Fruit fly (Drosophila melanogaster) whole organism, embryonic: ENCODE data around the gene Kr-h1.

ENCODE experiments used
- Adf1 ChIP-seq: fragments of 200-800 bp; sonication (Bioruptor generic); IDR thresholded peaks from 2 replicates; pipeline ENCODE4 v1.3.6; 2022; ENCODE audit warnings: missing biosample characterization, missing genetic modification characterization
- Asciz ChIP-seq: fragments of 200-800 bp; sonication (Bioruptor generic); optimal IDR thresholded peaks from 2 replicates; lab custom pipeline; 2017; ENCODE audit warnings: missing biosample characterization, mild to moderate bottlenecking, missing genetic modification characterization, missing genetic modification reagents
- Atf-2 ChIP-seq: fragments of 200-800 bp; sonication (Bioruptor generic); optimal IDR thresholded peaks from 2 replicates; lab custom pipeline; 2016; ENCODE audit warnings: missing biosample characterization, missing genetic modification characterization
- BtbVII ChIP-seq: fragments of 200-800 bp; sonication (Bioruptor generic); optimal IDR thresholded peaks from 3 replicates; lab custom pipeline; 2017; ENCODE audit warnings: missing biosample characterization, mild to moderate bottlenecking, missing genetic modification characterization
- CG10209 ChIP-seq: fragments of 200-800 bp; sonication (Bioruptor generic); optimal IDR thresholded peaks from 3 replicates; lab custom pipeline; 2017; ENCODE audit warnings: missing biosample characterization, mild to moderate bottlenecking, missing genetic modification characterization, missing genetic modification reagents
- CG17612 ChIP-seq: fragments of 200-800 bp; sonication (Bioruptor generic); IDR thresholded peaks from 2 replicates; pipeline ENCODE4 v1.3.6; 2022; ENCODE audit warnings: missing biosample characterization, missing genetic modification characterization
- CG17912 ChIP-seq: fragments of 200-800 bp; sonication (Bioruptor generic); optimal IDR thresholded peaks from 2 replicates; lab custom pipeline; 2018; ENCODE audit warnings: missing biosample characterization, mild to moderate bottlenecking, missing genetic modification characterization
- CG18011 ChIP-seq: fragments of 200-800 bp; sonication (Bioruptor generic); optimal IDR thresholded peaks from 2 replicates; lab custom pipeline; 2017; ENCODE audit warnings: missing biosample characterization, missing genetic modification characterization, mild to moderate bottlenecking, moderate library complexity, missing genotype
- CG30431 ChIP-seq: fragments of 200-800 bp; sonication (Bioruptor generic); optimal IDR thresholded peaks from 2 replicates; lab custom pipeline; 2017; ENCODE audit warnings: missing biosample characterization, missing genetic modification characterization
- CG34224 ChIP-seq: fragments of 200-800 bp; sonication (Bioruptor generic); IDR thresholded peaks from 3 replicates; pipeline ENCODE4 v1.3.6; 2022; ENCODE audit warnings: missing biosample characterization, missing genetic modification characterization; ENCODE audit not compliant: partially characterized antibody
- CG6272 ChIP-seq: fragments of 200-800 bp; sonication (Bioruptor generic); IDR thresholded peaks from 2 replicates; pipeline ENCODE4 v1.3.6; 2022; ENCODE audit warnings: missing biosample characterization, missing genetic modification characterization
- CG6683 ChIP-seq: fragments of 200-800 bp; sonication (Bioruptor generic); optimal IDR thresholded peaks from 2 replicates; lab custom pipeline; 2017; ENCODE audit warnings: missing biosample characterization, mild to moderate bottlenecking, missing genetic modification characterization, missing genetic modification reagents
- CG7839 ChIP-seq: fragments of 200-800 bp; sonication (Bioruptor generic); optimal IDR thresholded peaks from 3 replicates; lab custom pipeline; 2018; ENCODE audit warnings: missing biosample characterization, mild to moderate bottlenecking, missing genetic modification characterization, moderate library complexity
- CG8089 ChIP-seq: fragments of 200-800 bp; sonication (Bioruptor generic); optimal IDR thresholded peaks from 3 replicates; lab custom pipeline; 2016; ENCODE audit warnings: missing biosample characterization, missing genetic modification characterization
- CG9727 ChIP-seq: fragments of 200-800 bp; sonication (Bioruptor generic); optimal IDR thresholded peaks from 3 replicates; lab custom pipeline; 2017; ENCODE audit warnings: missing biosample characterization, mild to moderate bottlenecking, missing genetic modification characterization
- D ChIP-seq, 2 experiments: fragments of 200-800 bp in 1 of 2; fragments of >200 bp in 1 of 2; sonication (Bioruptor generic) in 1 of 2; optimal IDR thresholded peaks; 2 replicates in 1 of 2; 3 replicates in 1 of 2; lab custom pipeline; 2017; ENCODE audit warnings: mild to moderate bottlenecking in 1 of 2, missing biosample characterization in 1 of 2, missing genetic modification characterization in 1 of 2, missing genetic modification reagents in 1 of 2
- D19A ChIP-seq: fragments of 200-800 bp; optimal IDR thresholded peaks from 3 replicates; lab custom pipeline; 2019; ENCODE audit warnings: missing biosample characterization, mild to moderate bottlenecking, missing genetic modification characterization, moderate library complexity
- Dek ChIP-seq: fragments of 200-800 bp; sonication (Bioruptor generic); optimal IDR thresholded peaks from 3 replicates; lab custom pipeline; 2019; ENCODE audit warnings: missing biosample characterization, mild to moderate bottlenecking, missing genetic modification characterization, moderate library complexity
- Dip2 ChIP-seq: fragments of 200-800 bp; sonication (Bioruptor generic); IDR thresholded peaks from 2 replicates; pipeline ENCODE4 v1.3.6; 2022; ENCODE audit warnings: missing biosample characterization, missing genetic modification characterization
- E2f1 ChIP-seq: fragments of 200-800 bp; sonication (Bioruptor generic); IDR thresholded peaks from 2 replicates; pipeline ENCODE4 v1.3.6; 2022; ENCODE audit warnings: missing biosample characterization, missing genetic modification characterization
- Gug ChIP-seq: fragments of 200-800 bp; sonication (Bioruptor generic); IDR thresholded peaks from 4 replicates; pipeline ENCODE4 v1.3.6; 2022; ENCODE audit warnings: missing biosample characterization, missing genetic modification characterization
- Hmx ChIP-seq: fragments of 200-800 bp; sonication (Bioruptor generic); optimal IDR thresholded peaks from 2 replicates; lab custom pipeline; 2016; ENCODE audit warnings: missing biosample characterization, missing genetic modification characterization
- Hr39 ChIP-seq: fragments of >200 bp; optimal IDR thresholded peaks from 2 replicates; lab custom pipeline; 2017
- MTF-1 ChIP-seq: fragments of 200-800 bp; sonication (Bioruptor generic); optimal IDR thresholded peaks from 2 replicates; lab custom pipeline; 2018; ENCODE audit warnings: missing biosample characterization, mild to moderate bottlenecking, missing genetic modification characterization, borderline replicate concordance
- NC2β ChIP-seq: fragments of 200-800 bp; sonication (Bioruptor generic); optimal IDR thresholded peaks from 2 replicates; lab custom pipeline; 2016; ENCODE audit warnings: missing biosample characterization, missing genetic modification characterization
- PHDP ChIP-seq: fragments of 200-800 bp; sonication (Bioruptor generic); optimal IDR thresholded peaks from 3 replicates; lab custom pipeline; 2018; ENCODE audit warnings: missing biosample characterization, mild to moderate bottlenecking, missing genetic modification characterization, moderate library complexity
- Six4 ChIP-seq: fragments of 200-800 bp; sonication (Bioruptor generic); optimal IDR thresholded peaks from 2 replicates; lab custom pipeline; 2016; ENCODE audit warnings: missing biosample characterization, missing genetic modification characterization
- YL-1 ChIP-seq: fragments of 200-800 bp; sonication (Bioruptor generic); optimal IDR thresholded peaks from 3 replicates; lab custom pipeline; 2017; ENCODE audit warnings: missing biosample characterization, mild to moderate bottlenecking, missing genetic modification characterization
- abd-A ChIP-seq: fragments of 200-800 bp; sonication (Bioruptor generic); optimal IDR thresholded peaks from 3 replicates; lab custom pipeline; 2019; ENCODE audit warnings: missing biosample characterization, mild to moderate bottlenecking, missing genetic modification characterization, moderate library complexity
- aop ChIP-seq: fragments of 200-800 bp; sonication (Bioruptor generic); IDR thresholded peaks from 2 replicates; pipeline ENCODE4 v1.3.6; 2022; ENCODE audit warnings: missing biosample characterization, missing genetic modification characterization
- ap ChIP-seq: fragments of 200-800 bp; sonication (Bioruptor generic); IDR thresholded peaks from 2 replicates; pipeline ENCODE4 v1.3.6; 2022; ENCODE audit warnings: missing biosample characterization, missing genetic modification characterization
- bab2 ChIP-seq: fragments of 200-800 bp; sonication (Bioruptor generic); optimal IDR thresholded peaks from 2 replicates; lab custom pipeline; 2016; ENCODE audit warnings: missing biosample characterization, missing genetic modification characterization
- cad ChIP-seq: fragments of >200 bp; optimal IDR thresholded peaks from 2 replicates; lab custom pipeline; 2017; ENCODE audit warnings: missing biosample characterization, missing genetic modification characterization
- cg ChIP-seq: fragments of 200-800 bp; sonication (Bioruptor generic); optimal IDR thresholded peaks from 3 replicates; lab custom pipeline; 2019; ENCODE audit warnings: missing biosample characterization, mild to moderate bottlenecking, missing genetic modification characterization, moderate library complexity
- chn ChIP-seq: fragments of 200-800 bp; sonication (Bioruptor generic); optimal IDR thresholded peaks from 2 replicates; lab custom pipeline; 2016; ENCODE audit warnings: missing biosample characterization, missing genetic modification characterization
- ewg ChIP-seq: fragments of 200-800 bp; sonication (Bioruptor generic); optimal IDR thresholded peaks from 3 replicates; lab custom pipeline; 2017; ENCODE audit warnings: mild to moderate bottlenecking, missing biosample characterization, missing genetic modification reagents, missing genetic modification characterization
- hth ChIP-seq: fragments of >200 bp; optimal IDR thresholded peaks from 2 replicates; lab custom pipeline; 2017; ENCODE audit warnings: inconsistent platforms
- lmd ChIP-seq: fragments of 200-800 bp; sonication (Bioruptor generic); IDR thresholded peaks from 2 replicates; pipeline ENCODE4 v1.3.6; 2022; ENCODE audit warnings: missing biosample characterization, missing genetic modification characterization
- onecut ChIP-seq: fragments of 200-800 bp; sonication (Bioruptor generic); IDR thresholded peaks from 2 replicates; pipeline ENCODE4 v1.3.6; 2022; ENCODE audit warnings: missing biosample characterization, missing genetic modification characterization
- pb ChIP-seq: fragments of 200-800 bp; sonication (Bioruptor generic); optimal IDR thresholded peaks from 3 replicates; lab custom pipeline; 2016; ENCODE audit warnings: missing biosample characterization, missing genetic modification characterization
- repo ChIP-seq: fragments of 200-800 bp; sonication (Bioruptor generic); optimal IDR thresholded peaks from 2 replicates; lab custom pipeline; 2016; ENCODE audit warnings: missing biosample characterization, missing genetic modification characterization
- stwl ChIP-seq: fragments of 200-800 bp; sonication (Bioruptor generic); optimal IDR thresholded peaks from 3 replicates; lab custom pipeline; 2018; ENCODE audit warnings: missing biosample characterization, mild to moderate bottlenecking, missing genetic modification characterization, moderate library complexity
- trem ChIP-seq: fragments of 200-800 bp; optimal IDR thresholded peaks from 3 replicates; lab custom pipeline; 2019; ENCODE audit warnings: missing biosample characterization, mild to moderate bottlenecking, missing genetic modification characterization, moderate library complexity
- tx ChIP-seq: fragments of 200-800 bp; sonication (Bioruptor generic); optimal IDR thresholded peaks from 2 replicates; lab custom pipeline; 2016; ENCODE audit warnings: missing biosample characterization, missing genetic modification characterization
- vfl ChIP-seq: fragments of 200-800 bp; sonication (Bioruptor generic); optimal IDR thresholded peaks from 2 replicates; lab custom pipeline; 2016; ENCODE audit warnings: missing biosample characterization, missing genetic modification characterization
- wdn ChIP-seq: fragments of 200-800 bp; sonication (Bioruptor generic); IDR thresholded peaks from 2 replicates; pipeline ENCODE4 v1.3.6; 2022; ENCODE audit warnings: missing biosample characterization, missing genetic modification characterization
- wek ChIP-seq: fragments of 200-800 bp; sonication (Bioruptor generic); optimal IDR thresholded peaks from 3 replicates; lab custom pipeline; 2018; ENCODE audit warnings: missing biosample characterization, mild to moderate bottlenecking, missing genetic modification characterization, moderate library complexity

The Kr-h1 gene

DNA sequence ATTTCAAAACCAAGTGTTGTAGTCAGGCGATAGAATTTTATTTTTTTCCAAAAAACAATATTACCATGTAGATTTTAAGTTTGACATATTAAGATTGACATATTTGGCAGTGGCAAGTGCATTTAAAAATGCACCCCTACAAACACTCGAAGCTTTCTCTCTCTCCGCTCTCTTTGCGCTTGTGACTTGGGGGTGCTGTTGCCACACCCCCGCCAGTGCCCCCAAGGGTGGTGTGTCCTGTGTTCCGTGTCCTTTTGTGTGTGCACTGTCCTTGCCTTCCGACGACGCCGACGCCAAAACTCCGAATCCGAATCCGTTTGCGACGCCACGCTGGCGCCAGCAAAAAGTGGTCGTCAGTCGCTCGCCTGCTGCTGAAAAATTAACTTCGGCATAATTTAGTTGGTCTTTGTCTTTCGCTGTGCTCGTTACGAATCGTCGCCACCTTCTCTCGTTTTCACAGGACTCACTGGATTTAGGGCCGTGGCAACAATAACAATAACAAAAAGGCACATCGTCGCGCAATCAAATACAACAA, 27.0 kb downstream of the Kr-h1 start (continued):
- peak; percentile 79 for TF ChIP-seq ewg (GFP tag; lab: Kevin White, UChicago)
- TF ChIP-seq, all 482 proteins: peak for 16

DNA sequence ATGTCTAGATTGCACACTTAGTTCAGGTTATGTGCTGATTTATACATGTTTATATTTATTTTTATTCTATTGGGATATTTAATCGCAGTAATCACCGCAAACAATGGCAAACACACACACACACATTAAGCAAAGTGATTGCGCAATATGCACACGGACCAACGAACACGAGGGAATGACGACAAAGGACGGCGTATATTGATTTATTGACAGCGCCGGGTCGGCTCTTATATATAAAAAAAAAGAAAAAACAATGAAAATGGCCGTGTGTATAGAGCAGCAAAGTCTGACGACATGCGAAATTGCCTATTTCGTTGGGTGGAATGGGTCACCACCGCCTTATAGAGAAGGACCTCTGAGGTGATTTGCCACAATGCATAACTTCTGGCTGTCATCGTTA, 28.4 kb downstream of the Kr-h1 start:
- TF ChIP-seq CG7839, result no peak
- TF ChIP-seq abd-A, result peak; percentile 33
- TF ChIP-seq CG10209 (GFP tag; lab: Kevin White, UChicago), result no peak
- TF ChIP-seq NC2β (GFP tag; lab: Kevin White, UChicago), result no peak
- TF ChIP-seq wek, result no peak
- TF ChIP-seq Gug (GFP tag; lab: Robert Waterston, UW), result no peak
- peak; percentile 89 for TF ChIP-seq onecut
- TF ChIP-seq CG6683 (GFP tag; lab: Kevin White, UChicago), result no peak
- TF ChIP-seq CG9727 (GFP tag; lab: Kevin White, UChicago), result no peak
- TF ChIP-seq MTF-1, result no peak
- no peak for TF ChIP-seq YL-1 (GFP tag; lab: Kevin White, UChicago)
- TF ChIP-seq CG8089, result no peak
- no peak for TF ChIP-seq D (optimal IDR thresholded peaks at IDR 0.05; lab: Kevin White, UChicago)
- TF ChIP-seq D (GFP tag; optimal IDR thresholded peaks at IDR 0.05; lab: Kevin White, UChicago), result no peak
- TF ChIP-seq Adf1 (GFP tag; lab: Robert Waterston, UW), result no peak
- no peak for TF ChIP-seq hth (lab: Kevin White, UChicago)

DNA sequence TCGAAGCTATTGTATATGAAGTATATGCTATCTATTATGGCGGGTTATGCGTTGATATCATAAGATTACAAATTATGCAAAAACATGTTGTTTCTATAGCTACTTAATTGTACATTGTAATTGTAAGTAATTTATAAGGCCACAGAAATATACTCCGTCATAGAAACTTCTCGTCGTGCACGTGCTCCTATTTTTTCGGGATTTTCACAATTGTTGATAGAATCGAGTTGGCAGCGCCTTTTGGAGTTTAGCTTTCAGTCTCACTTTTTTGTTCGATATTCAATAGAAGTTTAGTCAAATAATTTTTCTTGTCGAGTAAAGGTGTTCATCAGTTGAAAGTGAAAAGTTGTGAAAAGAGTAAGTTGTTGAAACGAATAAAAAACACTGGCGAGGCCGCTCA, 35.8 kb downstream of the Kr-h1 start, which contains the start of gene CG31642:
CG31642 (plus strand) TSS at position 301 of the 400 bp plus-strand sequence.
- TF ChIP-seq wdn (GFP tag; lab: Robert Waterston, UW) (no peak), PHDP (tag; lab: Kevin White, UChicago) (no peak), stwl (peak; percentile 23), trem (tag; lab: Kevin White, UChicago) (peak; percentile 31)
- TF ChIP-seq, all 482 proteins: peak for 2

DNA sequence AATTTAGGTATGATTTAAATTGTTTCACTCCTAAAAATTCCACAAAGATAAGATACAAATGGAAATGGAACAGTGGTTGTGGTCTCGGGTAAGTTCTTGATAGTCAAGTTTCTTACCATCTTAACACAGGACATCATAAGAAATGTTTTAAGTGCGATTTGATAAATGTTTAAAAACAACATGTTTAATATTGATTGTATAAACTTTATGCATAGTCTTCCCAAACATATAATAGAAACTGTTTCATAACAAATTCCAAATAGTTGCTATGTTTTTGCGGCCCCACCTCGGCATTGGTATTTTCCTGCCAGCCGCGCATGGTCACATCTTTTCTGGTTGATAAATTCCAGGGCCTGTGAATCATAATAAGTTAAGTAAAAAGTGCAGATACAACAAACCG, 42.4 kb downstream of the Kr-h1 start, which contains the start of gene Arpc4:
Arpc4 (plus strand) TSS at position 318 of the 400 bp plus-strand sequence.
- peak; percentile 49; the same call in 1 of the 2 replicates for TF ChIP-seq wdn (GFP tag; lab: Robert Waterston, UW)
- no peak for TF ChIP-seq cad (GFP tag; lab: Kevin White, UChicago)
- no peak for TF ChIP-seq Atf-2
- TF ChIP-seq ap (GFP tag; lab: Robert Waterston, UW), result peak; percentile 37
- peak; percentile 10 for TF ChIP-seq D19A (tag; lab: Kevin White, UChicago)
- TF ChIP-seq tx (GFP tag; lab: Kevin White, UChicago), result peak; percentile 42
- no peak for TF ChIP-seq aop (GFP tag; lab: Robert Waterston, UW)
- TF ChIP-seq Hmx (GFP tag; lab: Kevin White, UChicago), result peak; percentile 18
- no peak for TF ChIP-seq CG6272
- TF ChIP-seq CG17912, result no peak
- TF ChIP-seq BtbVII (GFP tag; lab: Kevin White, UChicago), result no peak
- no peak for TF ChIP-seq cg (GFP tag; lab: Kevin White, UChicago)
- TF ChIP-seq Six4 (GFP tag; lab: Kevin White, UChicago), result peak; percentile 39
- TF ChIP-seq repo (GFP tag; lab: Kevin White, UChicago), result peak; percentile 19
- TF ChIP-seq lmd, result peak; percentile 74
- TF ChIP-seq CG18011, result peak; percentile 18
- no peak for TF ChIP-seq CG34224 (GFP tag; lab: Robert Waterston, UW)
- peak; percentile 5 for TF ChIP-seq vfl (GFP tag; lab: Kevin White, UChicago)
- TF ChIP-seq Asciz (GFP tag; lab: Kevin White, UChicago), result peak; percentile 35
- peak; percentile 48 for TF ChIP-seq CG10209 (GFP tag; lab: Kevin White, UChicago)
- peak; percentile 60; the same call in 1 of the 2 replicates for TF ChIP-seq E2f1
- peak; percentile 60 for TF ChIP-seq Dek (tag; lab: Kevin White, UChicago)
- TF ChIP-seq chn (GFP tag; lab: Kevin White, UChicago), result peak; percentile 23
- no peak for TF ChIP-seq CG17612
- TF ChIP-seq bab2 (GFP tag; lab: Kevin White, UChicago), result peak; percentile 57
- TF ChIP-seq Hr39 (lab: Kevin White, UChicago), result no peak
- no peak for TF ChIP-seq pb
- no peak for TF ChIP-seq Dip2
- TF ChIP-seq CG30431 (GFP tag; lab: Kevin White, UChicago), result peak; percentile 3
